Worm (Caenorhabditis elegans) whole organism, L3 larva: ENCODE measurements around the gene W02A2.8.

ENCODE experiments used
- R02D3.7 ChIP-seq: fragments of 150-350 bp; optimal IDR thresholded peaks from 2 replicates; lab custom pipeline; 2014; ENCODE audit warnings: missing biosample characterization, missing genetic modification characterization
- aly-2 ChIP-seq: fragments of 150-350 bp; optimal IDR thresholded peaks from 2 replicates; lab custom pipeline; 2014; ENCODE audit warnings: missing biosample characterization, missing genetic modification characterization
- daf-12 ChIP-seq: fragments of 150-350 bp; optimal IDR thresholded peaks from 2 replicates; lab custom pipeline; 2014; ENCODE audit warnings: missing biosample characterization, missing genetic modification reagents, missing genetic modification characterization
- egl-27 ChIP-seq: sonication (generic microtip); optimal IDR thresholded peaks from 4 replicates; lab custom pipeline; 2017; ENCODE audit warnings: missing biosample characterization, missing genetic modification reagents, missing genetic modification characterization
- elt-1 ChIP-seq: fragments of 150-350 bp; optimal IDR thresholded peaks from 2 replicates; lab custom pipeline; 2014; ENCODE audit warnings: missing biosample characterization, missing genetic modification characterization
- elt-3 ChIP-seq, 3 experiments: fragments of 150-350 bp in 1 of 3; sonication (generic microtip) in 2 of 3; optimal IDR thresholded peaks; 2 replicates in 2 of 3; 4 replicates in 1 of 3; lab custom pipeline; 2014 to 2017; ENCODE audit warnings: missing biosample characterization in 3 of 3, missing genetic modification characterization in 3 of 3
- fkh-10 ChIP-seq: sonication (generic microtip); optimal IDR thresholded peaks from 2 replicates; lab custom pipeline; 2017; ENCODE audit warnings: missing biosample characterization, missing genetic modification reagents, missing genetic modification characterization
- fkh-2 ChIP-seq: fragments of 150-350 bp; optimal IDR thresholded peaks from 2 replicates; lab custom pipeline; 2014; ENCODE audit warnings: missing biosample characterization, missing genetic modification reagents, missing genetic modification characterization
- jun-1 ChIP-seq: fragments of 150-350 bp; optimal IDR thresholded peaks from 2 replicates; lab custom pipeline; 2014; ENCODE audit warnings: missing biosample characterization, missing genetic modification reagents, missing genetic modification characterization
- lin-39 ChIP-seq: fragments of 150-350 bp; optimal IDR thresholded peaks from 2 replicates; lab custom pipeline; 2018; ENCODE audit warnings: missing biosample characterization, missing genetic modification reagents, missing genetic modification characterization
- lsy-12 ChIP-seq: sonication (generic microtip); optimal IDR thresholded peaks from 2 replicates; lab custom pipeline; 2016; ENCODE audit warnings: mild to moderate bottlenecking, missing genetic modification characterization, missing compliant biosample characterization
- mdl-1 ChIP-seq: fragments of 150-350 bp; optimal IDR thresholded peaks from 2 replicates; lab custom pipeline; 2014; ENCODE audit warnings: missing biosample characterization, missing genetic modification characterization
- mml-1 ChIP-seq: fragments of 150-350 bp; sonication (generic microtip); optimal IDR thresholded peaks from 3 replicates; lab custom pipeline; 2014; ENCODE audit warnings: missing biosample characterization, missing genetic modification characterization
- nfya-1 ChIP-seq: sonication (generic microtip); optimal IDR thresholded peaks from 2 replicates; lab custom pipeline; 2017; ENCODE audit warnings: missing genetic modification characterization, mild to moderate bottlenecking, missing compliant biosample characterization, antibody characterized with exemption, moderate library complexity; ENCODE audit not compliant: insufficient read depth
- nhr-11 ChIP-seq: fragments of 150-350 bp; optimal IDR thresholded peaks from 2 replicates; lab custom pipeline; 2014; ENCODE audit warnings: missing biosample characterization, missing genetic modification characterization
- nhr-23 ChIP-seq: fragments of 150-350 bp; optimal IDR thresholded peaks from 2 replicates; lab custom pipeline; 2014; ENCODE audit warnings: missing biosample characterization, missing genetic modification reagents, missing genetic modification characterization
- nhr-237 ChIP-seq: fragments of 150-350 bp; optimal IDR thresholded peaks from 2 replicates; lab custom pipeline; 2014; ENCODE audit warnings: missing biosample characterization, missing genetic modification characterization
- nhr-25 ChIP-seq: sonication (generic microtip); optimal IDR thresholded peaks from 2 replicates; lab custom pipeline; 2017; ENCODE audit warnings: missing biosample characterization, missing genetic modification characterization
- nhr-28 ChIP-seq: fragments of 150-350 bp; optimal IDR thresholded peaks from 2 replicates; lab custom pipeline; 2014; ENCODE audit warnings: missing biosample characterization, missing genetic modification characterization
- nhr-43 ChIP-seq: sonication (generic microtip); optimal IDR thresholded peaks from 2 replicates; lab custom pipeline; 2016; ENCODE audit warnings: mild to moderate bottlenecking, missing genetic modification characterization, missing compliant biosample characterization; ENCODE audit not compliant: poor library complexity, severe bottlenecking
- nhr-67 ChIP-seq: fragments of 150-350 bp; optimal IDR thresholded peaks from 2 replicates; lab custom pipeline; 2014; ENCODE audit warnings: missing biosample characterization, missing genetic modification characterization
- nhr-77 ChIP-seq: fragments of 150-350 bp; optimal IDR thresholded peaks from 2 replicates; lab custom pipeline; 2014; ENCODE audit warnings: missing biosample characterization, missing genetic modification characterization
- pha-4 ChIP-seq: fragments of 150-350 bp; optimal IDR thresholded peaks from 2 replicates; lab custom pipeline; 2014; ENCODE audit warnings: missing biosample characterization, missing genetic modification reagents, missing genetic modification characterization
- pqm-1 ChIP-seq: fragments of 150-350 bp; optimal IDR thresholded peaks from 2 replicates; lab custom pipeline; 2017; ENCODE audit warnings: missing biosample characterization, missing genetic modification characterization, inconsistent platforms
- sea-2 ChIP-seq: fragments of 150-350 bp; sonication (generic microtip); optimal IDR thresholded peaks from 4 replicates; lab custom pipeline; 2014; ENCODE audit warnings: missing biosample characterization, missing genetic modification reagents, missing genetic modification characterization
- unc-39 ChIP-seq: sonication (generic microtip); optimal IDR thresholded peaks from 4 replicates; lab custom pipeline; 2017; ENCODE audit warnings: missing biosample characterization, missing genetic modification characterization
- unc-62 ChIP-seq: fragments of 150-350 bp; sonication (generic microtip); optimal IDR thresholded peaks from 4 replicates; lab custom pipeline; 2014; ENCODE audit warnings: missing biosample characterization, missing genetic modification reagents, missing genetic modification characterization
- ztf-11 ChIP-seq: fragments of 150-350 bp; optimal IDR thresholded peaks from 2 replicates; lab custom pipeline; 2014; ENCODE audit warnings: missing biosample characterization, missing genetic modification characterization
- ztf-4 ChIP-seq: fragments of 150-350 bp; optimal IDR thresholded peaks from 2 replicates; lab custom pipeline; 2014; ENCODE audit warnings: missing biosample characterization, missing genetic modification characterization

Gene W02A2.8

ce11 chrIV:13364869-13365268 lies 6.5 kb upstream of the W02A2.8 start, which contains the start of gene srsx-25:
Gene srsx-25 (plus strand): TSS chrIV:13365169.
- no peak for TF ChIP-seq fkh-10 (GFP tag; lab: Kevin White, UChicago)
- no peak for TF ChIP-seq nhr-23 (tag; lab: Kevin White, UChicago)
- no peak for TF ChIP-seq nhr-28 (tag; lab: Kevin White, UChicago)
- no peak for TF ChIP-seq nhr-25 (tag; lab: Kevin White, UChicago)
- no peak for TF ChIP-seq pqm-1 (tag; lab: Kevin White, UChicago)

- no peak for TF ChIP-seq mdl-1
- TF ChIP-seq daf-12 (tag; lab: Kevin White, UChicago), result no peak
- TF ChIP-seq, all 47 proteins: peak for 0
Observed at ce11 chrIV:13360144-13360543, 1.8 kb upstream of the W02A2.8 start, which contains the start of gene Y62E10A.3. Gene Y62E10A.3 (minus strand): TSS chrIV:13360244.

ce11 chrIV:13356005-13356404 lies 2.4 kb downstream of the W02A2.8 start:
- TF ChIP-seq unc-62 (GFP tag; lab: Kevin White, UChicago), result no peak
- no peak for TF ChIP-seq unc-39
- no peak for TF ChIP-seq nhr-67 (tag; lab: Kevin White, UChicago)

- TF ChIP-seq lin-39 (tag; lab: Kevin White, UChicago) (no peak), fkh-10 (GFP tag; lab: Kevin White, UChicago) (no peak), nfya-1 (tag; lab: Kevin White, UChicago) (no peak), elt-1 (no peak), egl-27 (tag; lab: Kevin White, UChicago) (no peak), nhr-28 (tag; lab: Kevin White, UChicago) (no peak), elt-3 (tag; optimal IDR thresholded peaks at IDR 0.05; lab: Kevin White, UChicago) (no peak), jun-1 (no peak), pha-4 (no peak), fkh-2 (tag; lab: Kevin White, UChicago) (no peak), ztf-11 (tag; lab: Kevin White, UChicago) (no peak), nhr-11 (no peak), nhr-77 (tag; lab: Kevin White, UChicago) (no peak), lsy-12 (tag; lab: Kevin White, UChicago) (no peak), ztf-4 (no peak), unc-39 (no peak), daf-12 (tag; lab: Kevin White, UChicago) (no peak), nhr-43 (tag; lab: Kevin White, UChicago) (no peak), pqm-1 (tag; lab: Kevin White, UChicago) (no peak)
Observed at ce11 chrIV:13354044-13354443, 4.3 kb downstream of the W02A2.8 start.

ce11 chrIV:13353143-13353773 lies 5.1 kb downstream of the W02A2.8 start, which contains the start of the genes rec-8 and mex-5:
Gene rec-8 (minus strand): TSS chrIV:13353193.
Gene mex-5 (plus strand): TSS chrIV:13353723.
- TF ChIP-seq elt-1 (peak; percentile 80), sea-2 (GFP tag; lab: Kevin White, UChicago) (no peak), nhr-237 (tag; lab: Kevin White, UChicago) (no peak)

ce11 chrIV:13348592-13348991 lies 9.8 kb downstream of the W02A2.8 start, which contains the start of gene W02A2.12:
Gene W02A2.12 (minus strand): TSS chrIV:13348831.
- TF ChIP-seq R02D3.7, result no peak
- TF ChIP-seq mml-1 (tag; lab: Kevin White, UChicago), result no peak
- no peak for TF ChIP-seq elt-3 (tag; optimal IDR thresholded peaks at IDR 0.05; lab: Kevin White, UChicago)
- no peak for TF ChIP-seq egl-27 (tag; lab: Kevin White, UChicago)
- no peak for TF ChIP-seq nfya-1 (tag; lab: Kevin White, UChicago)
- TF ChIP-seq nhr-43 (tag; lab: Kevin White, UChicago), result no peak
- TF ChIP-seq unc-62 (GFP tag; lab: Kevin White, UChicago), result no peak
- TF ChIP-seq aly-2 (tag; lab: Kevin White, UChicago), result no peak
- TF ChIP-seq, all 47 proteins: peak for 0
